Fruit fly (Drosophila melanogaster): ENCODE results near the gene CG7115.

CG7115 gene

DNA sequence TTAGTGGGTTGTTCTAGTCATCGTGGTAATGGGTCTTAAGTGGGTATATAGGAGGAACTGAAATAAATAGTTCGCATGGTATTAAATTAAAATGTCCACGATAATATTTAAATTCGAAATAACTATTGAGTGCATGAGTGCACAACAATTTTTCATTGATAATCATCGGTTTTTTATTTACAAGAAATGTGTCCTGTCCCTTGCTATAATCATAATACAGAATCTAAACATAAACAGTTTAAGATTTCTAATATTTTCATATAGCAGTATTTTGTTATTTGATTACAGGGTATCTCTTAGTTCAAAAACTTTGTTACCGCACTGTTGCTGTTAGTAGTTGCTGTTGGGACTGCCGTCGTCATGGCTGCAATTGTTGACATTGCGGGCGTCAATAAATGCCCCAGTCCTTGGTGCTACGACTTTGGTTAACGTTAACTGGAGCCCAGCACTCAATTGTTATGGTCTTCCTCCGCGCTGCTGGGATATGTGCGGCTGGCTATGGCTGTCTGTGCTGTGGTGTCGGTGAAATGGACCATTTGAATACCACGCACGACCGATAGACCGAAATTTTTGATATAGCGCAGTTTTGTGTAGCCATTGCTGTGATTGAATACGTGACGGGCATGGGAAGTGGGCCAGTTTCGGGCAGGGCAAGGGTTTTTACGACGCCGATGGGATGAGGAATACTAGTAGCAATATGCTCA, 51.0 kb downstream of the CG7115 start (continued):
- TF ChIP-seq ATbp (GFP tag; optimal IDR thresholded peaks at IDR 0.05), result no peak
- TF ChIP-seq CG12219 (GFP tag; optimal IDR thresholded peaks at IDR 0.05), result no peak

DNA sequence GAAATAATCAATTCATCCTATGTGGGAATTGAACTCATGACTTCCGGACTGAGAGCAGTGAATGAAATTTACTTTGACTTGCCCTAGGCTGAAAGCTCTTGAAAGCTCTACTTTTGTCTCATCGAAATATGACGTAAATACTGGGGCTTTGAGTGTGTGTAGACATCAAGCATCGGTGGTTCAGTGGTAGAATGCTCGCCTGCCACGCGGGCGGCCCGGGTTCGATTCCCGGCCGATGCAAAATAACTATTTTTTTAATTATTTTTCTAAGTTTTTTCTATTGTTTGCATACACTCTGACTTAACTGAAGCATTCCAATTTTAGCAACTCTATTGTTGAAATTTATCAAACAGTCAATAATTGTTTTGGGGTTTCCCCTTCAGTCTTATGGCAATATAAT, 51.7 kb downstream of the CG7115 start:
- 0 out of 2 replicates have a peak, but pooled peaks have one; percentile 15 for TF ChIP-seq slbo (GFP tag; IDR thresholded peaks at IDR 0.05)
- TF ChIP-seq CG8089 (GFP tag; optimal IDR thresholded peaks at IDR 0.05), result no peak
- no peak for TF ChIP-seq YL-1 (GFP tag; optimal IDR thresholded peaks at IDR 0.05)
- peak; percentile 96 for TF ChIP-seq Bdp1 (GFP tag; optimal IDR thresholded peaks at IDR 0.05)
- no peak for TF ChIP-seq Kr (GFP tag; optimal IDR thresholded peaks at IDR 0.05)
- TF ChIP-seq ham (GFP tag; IDR thresholded peaks at IDR 0.05), result no peak
- no peak for TF ChIP-seq CG13424 (tag; optimal IDR thresholded peaks at IDR 0.05)
- TF ChIP-seq CG1529 (GFP tag; optimal IDR thresholded peaks at IDR 0.05), result no peak
- TF ChIP-seq sens-2 (GFP tag; IDR thresholded peaks at IDR 0.05), result no peak
- no peak for TF ChIP-seq CG8765 (GFP tag; IDR thresholded peaks at IDR 0.05)
- TF ChIP-seq Rfx (GFP tag; IDR thresholded peaks at IDR 0.05), result peak; percentile 18; the same call in 1 of the 2 replicates
- TF ChIP-seq CG12391 (tag; optimal IDR thresholded peaks at IDR 0.05), result no peak
- TF ChIP-seq CG9215 (GFP tag; IDR thresholded peaks at IDR 0.05), result no peak
- no peak for TF ChIP-seq CG9437 (GFP tag; optimal IDR thresholded peaks at IDR 0.05)
- TF ChIP-seq dmrt99B (tag; optimal IDR thresholded peaks at IDR 0.05), result no peak
- peak; percentile 92 for TF ChIP-seq tna (GFP tag; IDR thresholded peaks at IDR 0.05; ENCODE audit: partially characterized antibody)
- TF ChIP-seq chinmo (GFP tag; IDR thresholded peaks at IDR 0.05; ENCODE audit: partially characterized antibody), result peak; percentile 44; the same call in 1 of the 4 replicates
- TF ChIP-seq ftz-f1 (GFP tag; optimal IDR thresholded peaks at IDR 0.05), result no peak
- peak; percentile 76 for TF ChIP-seq HLH4C (GFP tag; IDR thresholded peaks at IDR 0.05; ENCODE audit: partially characterized antibody)
- TF ChIP-seq gro (GFP tag; optimal IDR thresholded peaks at IDR 0.05), result no peak
- TF ChIP-seq NFAT (GFP tag; IDR thresholded peaks at IDR 0.05), result no peak
- TF ChIP-seq CG6791 (GFP tag; IDR thresholded peaks at IDR 0.05; ENCODE audit: partially characterized antibody), result peak; percentile 93
- no peak for TF ChIP-seq pfk (GFP tag; optimal IDR thresholded peaks at IDR 0.05)
- TF ChIP-seq CG30403 (GFP tag; optimal IDR thresholded peaks at IDR 0.05), result no peak
- TF ChIP-seq CG30020 (tag; optimal IDR thresholded peaks at IDR 0.05), result no peak
- TF ChIP-seq pnt (GFP tag; optimal IDR thresholded peaks at IDR 0.05), result no peak
- TF ChIP-seq CG6254 (GFP tag; optimal IDR thresholded peaks at IDR 0.05), result no peak
- no peak for TF ChIP-seq CG4360 (GFP tag; IDR thresholded peaks at IDR 0.05)
- TF ChIP-seq Atf-2 (GFP tag; optimal IDR thresholded peaks at IDR 0.05), result no peak
- no peak for TF ChIP-seq CG8359 (GFP tag; optimal IDR thresholded peaks at IDR 0.05; ENCODE audit: borderline replicate concordance)
- TF ChIP-seq Nf-YB (GFP tag; optimal IDR thresholded peaks at IDR 0.05), result no peak
- TF ChIP-seq CG11247 (GFP tag; IDR thresholded peaks at IDR 0.05), result no peak
- TF ChIP-seq chn (GFP tag; optimal IDR thresholded peaks at IDR 0.05), result no peak
- no peak for TF ChIP-seq Abd-B (GFP tag; optimal IDR thresholded peaks at IDR 0.05)
- no peak for TF ChIP-seq CG17328 (GFP tag; IDR thresholded peaks at IDR 0.05)
- no peak for TF ChIP-seq CG6813 (GFP tag; optimal IDR thresholded peaks at IDR 0.05)
- TF ChIP-seq zen2 (GFP tag; IDR thresholded peaks at IDR 0.05; ENCODE audit: partially characterized antibody), result peak; percentile 78
- no peak for TF ChIP-seq CG18619 (GFP tag; optimal IDR thresholded peaks at IDR 0.05)
- no peak for TF ChIP-seq CG13123 (GFP tag; optimal IDR thresholded peaks at IDR 0.05)
- TF ChIP-seq bab2 (GFP tag; optimal IDR thresholded peaks at IDR 0.05), result no peak
- no peak for TF ChIP-seq CG12071 (GFP tag; optimal IDR thresholded peaks at IDR 0.05)
- no peak for TF ChIP-seq salm (tag; optimal IDR thresholded peaks at IDR 0.05)
- no peak for TF ChIP-seq da (GFP tag; optimal IDR thresholded peaks at IDR 0.05)
- no peak for TF ChIP-seq CG4707 (GFP tag; optimal IDR thresholded peaks at IDR 0.05)
- TF ChIP-seq CG8290 (GFP tag; optimal IDR thresholded peaks at IDR 0.05), result no peak
- TF ChIP-seq CG8290 (tag; optimal IDR thresholded peaks at IDR 0.05), result no peak
